Worm (Caenorhabditis elegans) whole organism, L1 larva: ENCODE measurements around the gene str-182.
A peak's percentile ranks its signal among the peaks of the same experiment; 100 is the strongest.

ENCODE experiments used
- C04F5.9 ChIP-seq: sonication (generic microtip); optimal IDR thresholded peaks from 2 replicates; lab custom pipeline; 2016; ENCODE audit warnings: missing genetic modification characterization, missing compliant biosample characterization
- C16A3.4 ChIP-seq: fragments of 150-350 bp; optimal IDR thresholded peaks from 2 replicates; lab custom pipeline; 2014; ENCODE audit warnings: missing biosample characterization, missing genetic modification characterization
- aha-1 ChIP-seq: fragments of 150-350 bp; optimal IDR thresholded peaks from 2 replicates; lab custom pipeline; 2014; ENCODE audit warnings: missing biosample characterization, missing genetic modification characterization
- ceh-8 ChIP-seq: fragments of 200-800 bp; sonication (Bioruptor generic); optimal IDR thresholded peaks from 2 replicates; lab custom pipeline; 2018; ENCODE audit warnings: mild to moderate bottlenecking, missing genetic modification characterization, moderate library complexity, missing compliant biosample characterization
- ceh-82 ChIP-seq, 3 experiments: fragments of 150-350 bp in 1 of 3; sonication (generic microtip) in 2 of 3; optimal IDR thresholded peaks; 2 replicates each; lab custom pipeline; 2014 to 2017; ENCODE audit warnings: missing biosample characterization in 3 of 3, missing genetic modification characterization in 3 of 3
- ceh-88 ChIP-seq: fragments of 200-800 bp; sonication (Bioruptor generic); IDR thresholded peaks from 2 replicates; pipeline ENCODE4 v1.3.6; 2022; ENCODE audit warnings: missing genetic modification characterization, missing compliant biosample characterization
- ceh-90 ChIP-seq: sonication (generic microtip); optimal IDR thresholded peaks from 2 replicates; lab custom pipeline; 2016; ENCODE audit warnings: missing genetic modification characterization, missing compliant biosample characterization
- ces-1 ChIP-seq: fragments of 150-350 bp; optimal IDR thresholded peaks from 2 replicates; lab custom pipeline; 2014; ENCODE audit warnings: missing biosample characterization, missing genetic modification reagents, missing genetic modification characterization
- dpl-1 ChIP-seq, 3 experiments: fragments of 150-350 bp in 2 of 3; sonication (generic microtip) in 1 of 3; optimal IDR thresholded peaks; 2 replicates each; lab custom pipeline; 2014 to 2017; ENCODE audit warnings: missing biosample characterization in 3 of 3, missing genetic modification characterization in 3 of 3, missing genetic modification reagents in 3 of 3
- dsc-1 ChIP-seq: sonication (generic microtip); optimal IDR thresholded peaks from 2 replicates; lab custom pipeline; 2016; ENCODE audit warnings: mild to moderate bottlenecking, missing genetic modification characterization, missing compliant biosample characterization
- efl-1 ChIP-seq, 4 experiments: fragments of 150-350 bp; optimal IDR thresholded peaks in 3 of 4; peaks in 1 of 4; 1 replicate in 1 of 4; 2 replicates in 3 of 4; lab custom pipeline; 2014; ENCODE audit warnings: missing biosample characterization in 2 of 4, missing genetic modification characterization in 2 of 4, missing genetic modification reagents in 2 of 4
- efl-3 ChIP-seq: fragments of 200-800 bp; sonication (Bioruptor generic); optimal IDR thresholded peaks from 2 replicates; lab custom pipeline; 2018; ENCODE audit warnings: mild to moderate bottlenecking, missing genetic modification characterization, missing compliant biosample characterization
- ets-5 ChIP-seq: fragments of 200-800 bp; sonication (Bioruptor generic); IDR thresholded peaks from 2 replicates; pipeline ENCODE4 v1.3.6; 2022; ENCODE audit warnings: missing genetic modification characterization, missing compliant biosample characterization
- fkh-10 ChIP-seq: sonication (generic microtip); optimal IDR thresholded peaks from 2 replicates; lab custom pipeline; 2017; ENCODE audit warnings: missing biosample characterization, missing genetic modification reagents, missing genetic modification characterization
- fkh-4 ChIP-seq: sonication (generic microtip); optimal IDR thresholded peaks from 2 replicates; lab custom pipeline; 2016; ENCODE audit warnings: missing compliant biosample characterization, missing genetic modification characterization, borderline replicate concordance
- fkh-8 ChIP-seq: sonication (generic microtip); optimal IDR thresholded peaks from 2 replicates; lab custom pipeline; 2016; ENCODE audit warnings: mild to moderate bottlenecking, missing genetic modification characterization, missing compliant biosample characterization
- grh-1 ChIP-seq: fragments of 200-800 bp; sonication (Bioruptor generic); IDR thresholded peaks from 2 replicates; pipeline ENCODE4 v1.3.6; 2022; ENCODE audit warnings: missing genetic modification reagents, missing genetic modification characterization, missing compliant biosample characterization
- hlh-4 ChIP-seq: sonication (generic microtip); optimal IDR thresholded peaks from 2 replicates; lab custom pipeline; 2016; ENCODE audit warnings: mild to moderate bottlenecking, missing genetic modification characterization, missing compliant biosample characterization
- hpl-2 ChIP-seq: fragments of 150-350 bp; optimal IDR thresholded peaks from 2 replicates; lab custom pipeline; 2014; ENCODE audit warnings: missing biosample characterization, missing genetic modification reagents, missing genetic modification characterization
- jun-1 ChIP-seq: fragments of 150-350 bp; optimal IDR thresholded peaks from 2 replicates; lab custom pipeline; 2014; ENCODE audit warnings: missing biosample characterization, missing genetic modification reagents, missing genetic modification characterization
- lin-13 ChIP-seq: fragments of 150-350 bp; optimal IDR thresholded peaks from 2 replicates; lab custom pipeline; 2014; ENCODE audit warnings: missing biosample characterization, missing genetic modification reagents, missing genetic modification characterization
- lin-15B ChIP-seq: fragments of 150-350 bp; sonication (generic microtip); optimal IDR thresholded peaks from 3 replicates; lab custom pipeline; 2014; ENCODE audit warnings: missing biosample characterization, missing genetic modification characterization
- lir-3 ChIP-seq: sonication (generic microtip); optimal IDR thresholded peaks from 2 replicates; lab custom pipeline; 2016; ENCODE audit warnings: mild to moderate bottlenecking, missing genetic modification characterization, moderate library complexity, missing compliant biosample characterization; ENCODE audit not compliant: poor library complexity
- lsy-2 ChIP-seq, 2 experiments: fragments of 150-350 bp; optimal IDR thresholded peaks; 2 replicates each; lab custom pipeline; 2014; ENCODE audit warnings: missing biosample characterization in 2 of 2, missing genetic modification characterization in 2 of 2
- mdl-1 ChIP-seq, 2 experiments: fragments of 150-350 bp; optimal IDR thresholded peaks; 2 replicates each; lab custom pipeline; 2014 to 2017; ENCODE audit warnings: missing biosample characterization in 2 of 2, missing genetic modification characterization in 2 of 2, inconsistent platforms in 1 of 2
- mef-2 ChIP-seq: fragments of 150-350 bp; optimal IDR thresholded peaks from 2 replicates; lab custom pipeline; 2014; ENCODE audit warnings: missing biosample characterization, missing genetic modification characterization
- nhr-12 ChIP-seq: sonication (generic microtip); optimal IDR thresholded peaks from 2 replicates; lab custom pipeline; 2017; ENCODE audit warnings: missing biosample characterization, missing genetic modification characterization
- nhr-19 ChIP-seq: fragments of 200-800 bp; sonication (Bioruptor generic); conservative IDR thresholded peaks from 2 replicates; pipeline ENCODE4 v1.3.6; 2022; ENCODE audit warnings: missing genetic modification characterization, missing compliant biosample characterization
- nhr-20 ChIP-seq: sonication (generic microtip); optimal IDR thresholded peaks from 2 replicates; lab custom pipeline; 2016; ENCODE audit warnings: mild to moderate bottlenecking, missing genetic modification characterization, missing compliant biosample characterization
- nhr-237 ChIP-seq: fragments of 150-350 bp; optimal IDR thresholded peaks from 2 replicates; lab custom pipeline; 2014; ENCODE audit warnings: missing biosample characterization, missing genetic modification characterization
- nhr-28 ChIP-seq: fragments of 150-350 bp; optimal IDR thresholded peaks from 2 replicates; lab custom pipeline; 2014; ENCODE audit warnings: missing biosample characterization, missing genetic modification characterization
- nhr-71 ChIP-seq: sonication (generic microtip); optimal IDR thresholded peaks from 2 replicates; lab custom pipeline; 2016; ENCODE audit warnings: mild to moderate bottlenecking, missing genetic modification characterization, moderate library complexity, missing compliant biosample characterization
- nhr-76 ChIP-seq: sonication (generic microtip); optimal IDR thresholded peaks from 2 replicates; lab custom pipeline; 2017; ENCODE audit warnings: missing biosample characterization, missing genetic modification characterization
- nhr-77 ChIP-seq: fragments of 150-350 bp; optimal IDR thresholded peaks from 2 replicates; lab custom pipeline; 2014; ENCODE audit warnings: missing biosample characterization, missing genetic modification characterization
- nhr-84 ChIP-seq: sonication (generic microtip); optimal IDR thresholded peaks from 2 replicates; lab custom pipeline; 2017; ENCODE audit warnings: missing biosample characterization, missing genetic modification characterization
- nhr-85 ChIP-seq: sonication (generic microtip); peaks from one replicate; lab custom pipeline; 2016; ENCODE audit warnings: missing genetic modification characterization, inconsistent platforms, missing compliant biosample characterization
- nhr-90 ChIP-seq: sonication (generic microtip); optimal IDR thresholded peaks from 2 replicates; lab custom pipeline; 2016; ENCODE audit warnings: mild to moderate bottlenecking, missing genetic modification characterization, missing compliant biosample characterization; ENCODE audit not compliant: poor library complexity
- pag-3 ChIP-seq: sonication (generic microtip); optimal IDR thresholded peaks from 2 replicates; lab custom pipeline; 2017; ENCODE audit warnings: missing genetic modification characterization, mild to moderate bottlenecking, missing compliant biosample characterization, antibody characterized with exemption, borderline replicate concordance; ENCODE audit not compliant: insufficient read depth
- rnt-1 ChIP-seq: sonication (generic microtip); optimal IDR thresholded peaks from 2 replicates; lab custom pipeline; 2016; ENCODE audit warnings: mild to moderate bottlenecking, missing genetic modification characterization, moderate library complexity, missing compliant biosample characterization
- snpc-4 ChIP-seq: fragments of 150-350 bp; optimal IDR thresholded peaks from 2 replicates; lab custom pipeline; 2014; ENCODE audit warnings: missing biosample characterization, missing genetic modification characterization
- sox-4 ChIP-seq: sonication (generic microtip); optimal IDR thresholded peaks from 2 replicates; lab custom pipeline; 2016; ENCODE audit warnings: missing genetic modification characterization, missing compliant biosample characterization
- sptf-1 ChIP-seq: fragments of 150-350 bp; optimal IDR thresholded peaks from 2 replicates; lab custom pipeline; 2014; ENCODE audit warnings: missing biosample characterization, missing genetic modification characterization
- sup-37 ChIP-seq: fragments of 200-800 bp; sonication (Bioruptor generic); optimal IDR thresholded peaks from 2 replicates; lab custom pipeline; 2018; ENCODE audit warnings: mild to moderate bottlenecking, missing genetic modification characterization, missing compliant biosample characterization
- swsn-7 ChIP-seq: sonication (generic microtip); optimal IDR thresholded peaks from 2 replicates; lab custom pipeline; 2016; ENCODE audit warnings: missing genetic modification characterization, missing compliant biosample characterization
- tlp-1 ChIP-seq: fragments of 150-350 bp; optimal IDR thresholded peaks from 2 replicates; lab custom pipeline; 2014; ENCODE audit warnings: missing biosample characterization, missing genetic modification characterization
- unc-130 ChIP-seq: fragments of 150-350 bp; optimal IDR thresholded peaks from 2 replicates; lab custom pipeline; 2017; ENCODE audit warnings: missing biosample characterization, missing genetic modification characterization, inconsistent platforms
- unc-62 ChIP-seq: fragments of 150-350 bp; optimal IDR thresholded peaks from 2 replicates; lab custom pipeline; 2014; ENCODE audit warnings: missing biosample characterization, missing genetic modification reagents, missing genetic modification characterization
- unc-98 ChIP-seq: fragments of 200-800 bp; sonication (Bioruptor generic); IDR thresholded peaks from 2 replicates; pipeline ENCODE4 v1.3.6; 2022; ENCODE audit warnings: missing genetic modification characterization, missing compliant biosample characterization
- vab-15 ChIP-seq: sonication (generic microtip); optimal IDR thresholded peaks from 2 replicates; lab custom pipeline; 2017; ENCODE audit warnings: missing genotype, mild to moderate bottlenecking, missing genetic modification characterization, missing compliant biosample characterization
- xbp-1 ChIP-seq: sonication (generic microtip); optimal IDR thresholded peaks from 2 replicates; lab custom pipeline; 2016; ENCODE audit warnings: missing genetic modification characterization, missing compliant biosample characterization
- zag-1 ChIP-seq: fragments of 150-350 bp; optimal IDR thresholded peaks from 2 replicates; lab custom pipeline; 2014; ENCODE audit warnings: missing biosample characterization, missing genetic modification characterization
- zip-4 ChIP-seq: fragments of 200-800 bp; sonication (Bioruptor generic); optimal IDR thresholded peaks from 2 replicates; lab custom pipeline; 2018; ENCODE audit warnings: mild to moderate bottlenecking, missing genetic modification characterization, moderate library complexity, missing compliant biosample characterization
- ztf-4 ChIP-seq: fragments of 150-350 bp; optimal IDR thresholded peaks from 2 replicates; lab custom pipeline; 2014; ENCODE audit warnings: missing biosample characterization, missing genetic modification characterization

Gene str-182

ce11 chrV:10246443-10246885 is 13.2 kb upstream of the str-182 start (continued):
- TF ChIP-seq jun-1 (tag; lab: Kevin White, UChicago) (no peak), C04F5.9 (no peak), unc-98 (GFP tag; lab: Robert Waterston, UW) (no peak), ceh-90 (peak; percentile 31), lin-15B (no peak), C16A3.4 (tag; lab: Kevin White, UChicago) (peak; percentile 56), zag-1 (tag; lab: Kevin White, UChicago) (no peak), nhr-90 (no peak), mdl-1 (tag; optimal IDR thresholded peaks at IDR 0.05; lab: Kevin White, UChicago) (peak in 1 of 2 experiments; percentile 89), tlp-1 (tag; lab: Kevin White, UChicago) (no peak), ztf-4 (peak; percentile 41), sptf-1 (no peak), dsc-1 (tag; lab: Kevin White, UChicago) (peak; percentile 91), unc-130 (tag; lab: Kevin White, UChicago) (peak; percentile 59), pag-3 (tag; lab: Kevin White, UChicago) (no peak), hpl-2 (GFP tag; lab: Kevin White, UChicago) (no peak), sox-4 (tag; lab: Kevin White, UChicago) (peak; percentile 68), ceh-88 (GFP tag; lab: Robert Waterston, UW) (0 out of 2 replicates have a peak, but pooled peaks have one; percentile 48), grh-1 (GFP tag; lab: Robert Waterston, UW) (no peak), lir-3 (tag; lab: Kevin White, UChicago) (peak; percentile 21), nhr-237 (tag; lab: Kevin White, UChicago) (no peak), sup-37 (GFP tag; lab: Kevin White, UChicago) (no peak), nhr-19 (GFP tag; lab: Robert Waterston, UW) (peak; percentile 37), unc-62 (no peak), nhr-76 (tag; lab: Kevin White, UChicago) (no peak), zip-4 (GFP tag; lab: Kevin White, UChicago) (no peak), fkh-10 (GFP tag; lab: Kevin White, UChicago) (peak; percentile 16), xbp-1 (peak; percentile 34), fkh-4 (tag; lab: Kevin White, UChicago) (peak; percentile 55), ceh-82 (tag; optimal IDR thresholded peaks at IDR 0.05; lab: Kevin White, UChicago) (peak in 2 of 3 experiments; percentile 20 to 26), nhr-71 (tag; lab: Kevin White, UChicago) (peak; percentile 84), nhr-28 (no peak), nhr-12 (tag; lab: Kevin White, UChicago) (no peak), ceh-8 (GFP tag; lab: Kevin White, UChicago) (peak; percentile 28), ces-1 (GFP tag; lab: Kevin White, UChicago) (no peak), nhr-84 (tag; lab: Kevin White, UChicago) (no peak), lsy-2 (tag; optimal IDR thresholded peaks at IDR 0.05; lab: Kevin White, UChicago) (peak; percentile 53 to 57), rnt-1 (no peak), nhr-77 (tag; lab: Kevin White, UChicago) (no peak), snpc-4 (no peak), hlh-4 (no peak), swsn-7 (tag; lab: Kevin White, UChicago) (peak; percentile 42), efl-1 (optimal IDR thresholded peaks at IDR 0.05; lab: Kevin White, UChicago) (peak; percentile 35 to 53), efl-1 (GFP tag; optimal IDR thresholded peaks at IDR 0.05 in 1 of 2; lab: Kevin White, UChicago) (peak; percentile 42 to 79), nhr-85 (tag; lab: Kevin White, UChicago) (peak; percentile 67), lin-13 (peak; percentile 13), dpl-1 (GFP tag; optimal IDR thresholded peaks at IDR 0.05; lab: Kevin White, UChicago) (peak; percentile 34 to 65 (median 44)), mef-2 (tag; lab: Kevin White, UChicago) (no peak), fkh-8 (tag; lab: Kevin White, UChicago) (peak; percentile 89), ets-5 (GFP tag; lab: Robert Waterston, UW) (no peak), nhr-20 (peak; percentile 30), vab-15 (tag; lab: Kevin White, UChicago) (no peak), aha-1 (no peak), efl-3 (GFP tag; lab: Kevin White, UChicago) (no peak)
